Fruit fly (Drosophila melanogaster): Measurements from ENCODE around the gene CG6700.

DNA sequence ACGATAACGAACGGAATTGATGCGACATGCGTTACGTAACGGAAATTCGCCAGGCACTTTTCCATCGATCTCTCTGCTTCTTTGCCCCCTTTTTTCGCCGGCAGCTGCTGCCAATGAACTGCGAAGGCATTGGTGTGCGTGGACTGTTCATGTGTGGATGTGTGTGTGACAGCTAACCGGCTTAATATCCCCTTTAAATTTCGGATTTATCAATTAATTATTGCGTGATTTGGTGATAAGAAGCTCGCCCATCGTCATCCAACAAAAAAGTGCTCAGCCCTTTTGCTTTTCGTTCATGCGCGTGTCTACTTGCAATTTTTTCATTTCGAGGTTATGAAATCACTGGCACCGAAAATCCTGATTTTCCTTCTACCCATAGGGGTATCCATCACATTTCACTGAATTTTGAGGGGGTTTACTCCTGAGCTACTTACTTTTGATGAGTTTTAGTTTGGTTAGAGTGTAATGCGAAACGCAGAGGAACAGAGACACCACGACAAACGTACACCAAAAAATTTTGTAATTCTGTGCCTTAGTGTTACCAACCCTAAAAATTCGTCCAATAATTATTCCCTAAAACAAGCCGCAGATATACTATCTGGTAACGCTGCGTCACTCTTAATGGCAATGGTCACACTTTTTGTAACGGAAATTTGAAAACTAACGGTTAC is 8.1 kb upstream of the CG6700 start, which contains the start of gene porin:
- TF ChIP-seq kay (GFP tag; ENCODE audit: borderline replicate concordance) (no peak), Crg-1 (GFP tag; optimal IDR thresholded peaks at IDR 0.05) (peak; percentile 3), pad (GFP tag; optimal IDR thresholded peaks at IDR 0.05) (no peak)
